Fruit fly (Drosophila melanogaster) whole organism, embryonic: Measurements from ENCODE around the gene Atx-1.

Experiments used
- Atf-2 ChIP-seq: fragments of 200-800 bp; sonication (Bioruptor generic); optimal IDR thresholded peaks from 2 replicates; lab custom pipeline; 2016; ENCODE audit warnings: missing biosample characterization, missing genetic modification characterization
- Awh ChIP-seq: fragments of 200-800 bp; sonication (Bioruptor generic); IDR thresholded peaks from 2 replicates; pipeline ENCODE4, ENCODE4 v1.3.6; 2022; ENCODE audit warnings: missing biosample characterization, missing genetic modification characterization
- BEAF-32 ChIP-seq: fragments of 200-800 bp; sonication (Bioruptor generic); optimal IDR thresholded peaks from 3 replicates; lab custom pipeline; 2017; ENCODE audit warnings: missing biosample characterization, missing genetic modification characterization, mild to moderate bottlenecking, moderate library complexity, missing genetic modification reagents
- CG10267 ChIP-seq: fragments of 200-800 bp; sonication (Bioruptor generic); optimal IDR thresholded peaks from 2 replicates; lab custom pipeline; 2018; ENCODE audit warnings: missing biosample characterization, mild to moderate bottlenecking, missing genetic modification characterization, moderate library complexity
- CG11398 ChIP-seq: fragments of 200-800 bp; sonication (Bioruptor generic); optimal IDR thresholded peaks from 2 replicates; lab custom pipeline; 2016; ENCODE audit warnings: missing biosample characterization, missing genetic modification characterization
- CG1233 ChIP-seq: fragments of 200-800 bp; sonication (Bioruptor generic); optimal IDR thresholded peaks from 4 replicates; lab custom pipeline; 2018; ENCODE audit warnings: missing biosample characterization, mild to moderate bottlenecking, missing genetic modification characterization
- CG14050 ChIP-seq: fragments of 200-800 bp; sonication (Bioruptor generic); IDR thresholded peaks from 3 replicates; pipeline ENCODE4 v1.3.6; 2022; ENCODE audit warnings: missing biosample characterization, missing genetic modification characterization
- CG17912 ChIP-seq: fragments of 200-800 bp; sonication (Bioruptor generic); optimal IDR thresholded peaks from 2 replicates; lab custom pipeline; 2018; ENCODE audit warnings: missing biosample characterization, mild to moderate bottlenecking, missing genetic modification characterization
- CG3847 ChIP-seq: fragments of 200-800 bp; sonication (Bioruptor generic); IDR thresholded peaks from 2 replicates; pipeline ENCODE4 v1.3.6; 2022; ENCODE audit warnings: missing biosample characterization, missing genetic modification characterization
- CG4617 ChIP-seq: fragments of 200-800 bp; sonication (Bioruptor generic); optimal IDR thresholded peaks from 3 replicates; lab custom pipeline; 2016; ENCODE audit warnings: missing biosample characterization, missing genetic modification characterization, borderline replicate concordance
- CG6765 ChIP-seq: fragments of 200-800 bp; sonication (Bioruptor generic); optimal IDR thresholded peaks from 3 replicates; lab custom pipeline; 2017; ENCODE audit warnings: missing biosample characterization, mild to moderate bottlenecking, missing genetic modification characterization
- CG7745 ChIP-seq: fragments of 200-800 bp; sonication (Bioruptor generic); optimal IDR thresholded peaks from 2 replicates; lab custom pipeline; 2018; ENCODE audit warnings: missing biosample characterization, mild to moderate bottlenecking, missing genetic modification characterization, moderate library complexity
- CG8944 ChIP-seq: fragments of 200-800 bp; sonication (Bioruptor generic); optimal IDR thresholded peaks from 3 replicates; lab custom pipeline; 2016; ENCODE audit warnings: missing biosample characterization, missing genetic modification characterization
- CG9609 ChIP-seq: fragments of 200-800 bp; sonication (Bioruptor generic); optimal IDR thresholded peaks from 3 replicates; lab custom pipeline; 2016; ENCODE audit warnings: missing biosample characterization, missing genetic modification characterization
- Dad ChIP-seq: fragments of 200-800 bp; sonication (Bioruptor generic); optimal IDR thresholded peaks from 3 replicates; lab custom pipeline; 2016; ENCODE audit warnings: missing biosample characterization, missing genetic modification characterization
- Doc3 ChIP-seq: fragments of 200-800 bp; sonication (Bioruptor generic); IDR thresholded peaks from 3 replicates; pipeline ENCODE4 v1.3.6; 2022; ENCODE audit warnings: missing biosample characterization, missing genetic modification characterization; ENCODE audit not compliant: partially characterized antibody
- Gsc ChIP-seq: fragments of 200-800 bp; sonication (Bioruptor generic); IDR thresholded peaks from 2 replicates; pipeline ENCODE4 v1.3.6; 2022; ENCODE audit warnings: missing biosample characterization, missing genetic modification characterization
- Gug ChIP-seq: fragments of 200-800 bp; sonication (Bioruptor generic); IDR thresholded peaks from 4 replicates; pipeline ENCODE4 v1.3.6; 2022; ENCODE audit warnings: missing biosample characterization, missing genetic modification characterization
- HLH54F ChIP-seq: fragments of 200-800 bp; sonication (Bioruptor generic); optimal IDR thresholded peaks from 3 replicates; lab custom pipeline; 2016; ENCODE audit warnings: missing biosample characterization, missing genetic modification characterization
- Hr51 ChIP-seq, 2 experiments: fragments of 200-800 bp; sonication (Bioruptor generic); optimal IDR thresholded peaks; 2 replicates in 1 of 2; 3 replicates in 1 of 2; lab custom pipeline; 2016 to 2018; ENCODE audit warnings: missing biosample characterization in 2 of 2, missing genetic modification characterization in 2 of 2, mild to moderate bottlenecking in 1 of 2, moderate library complexity in 1 of 2
- Mes4 ChIP-seq: fragments of 200-800 bp; sonication (Bioruptor generic); optimal IDR thresholded peaks from 2 replicates; lab custom pipeline; 2016; ENCODE audit warnings: missing biosample characterization, missing genetic modification characterization
- Nf-YA ChIP-seq: fragments of 200-800 bp; sonication (Bioruptor generic); IDR thresholded peaks from 2 replicates; pipeline ENCODE4 v1.3.6; 2022; ENCODE audit warnings: missing biosample characterization, missing genetic modification characterization
- Nf-YB ChIP-seq: fragments of 200-800 bp; sonication (Bioruptor generic); optimal IDR thresholded peaks from 3 replicates; lab custom pipeline; 2019; ENCODE audit warnings: missing biosample characterization, mild to moderate bottlenecking, missing genetic modification characterization, moderate library complexity
- NfI ChIP-seq: fragments of 200-800 bp; sonication (Bioruptor generic); optimal IDR thresholded peaks from 3 replicates; lab custom pipeline; 2018; ENCODE audit warnings: missing biosample characterization, mild to moderate bottlenecking, missing genetic modification characterization, moderate library complexity
- Oli ChIP-seq: fragments of 200-800 bp; sonication (Bioruptor generic); optimal IDR thresholded peaks from 2 replicates; lab custom pipeline; 2018; ENCODE audit warnings: missing biosample characterization, mild to moderate bottlenecking, missing genetic modification characterization, moderate library complexity
- Ptx1 ChIP-seq: fragments of 200-800 bp; sonication (Bioruptor generic); IDR thresholded peaks from 2 replicates; pipeline ENCODE4 v1.3.6; 2022; ENCODE audit warnings: missing biosample characterization, missing genetic modification characterization
- Rfx ChIP-seq: fragments of 200-800 bp; sonication (Bioruptor generic); IDR thresholded peaks from 2 replicates; pipeline ENCODE4 v1.3.6; 2022; ENCODE audit warnings: missing biosample characterization, missing genetic modification characterization
- Side ChIP-seq: fragments of 200-800 bp; sonication (Bioruptor generic); optimal IDR thresholded peaks from 2 replicates; lab custom pipeline; 2016; ENCODE audit warnings: missing biosample characterization, missing genetic modification characterization
- Sox102F ChIP-seq: fragments of 200-800 bp; sonication (Bioruptor generic); optimal IDR thresholded peaks from 2 replicates; lab custom pipeline; 2018; ENCODE audit warnings: missing biosample characterization, mild to moderate bottlenecking, missing genetic modification characterization, moderate library complexity
- aop ChIP-seq: fragments of 200-800 bp; sonication (Bioruptor generic); IDR thresholded peaks from 2 replicates; pipeline ENCODE4 v1.3.6; 2022; ENCODE audit warnings: missing biosample characterization, missing genetic modification characterization
- bab2 ChIP-seq: fragments of 200-800 bp; sonication (Bioruptor generic); optimal IDR thresholded peaks from 2 replicates; lab custom pipeline; 2016; ENCODE audit warnings: missing biosample characterization, missing genetic modification characterization
- cad ChIP-seq: fragments of >200 bp; optimal IDR thresholded peaks from 2 replicates; lab custom pipeline; 2017; ENCODE audit warnings: missing biosample characterization, missing genetic modification characterization
- chm ChIP-seq: fragments of 200-800 bp; sonication (Bioruptor generic); IDR thresholded peaks from 2 replicates; pipeline ENCODE4 v1.3.6; 2022; ENCODE audit warnings: missing biosample characterization, missing genetic modification characterization
- cwo ChIP-seq: fragments of 200-800 bp; sonication (Bioruptor generic); optimal IDR thresholded peaks from 3 replicates; lab custom pipeline; 2017; ENCODE audit warnings: missing biosample characterization, missing genetic modification characterization, mild to moderate bottlenecking, moderate library complexity, missing genetic modification reagents
- dimm ChIP-seq: fragments of 200-800 bp; sonication (Bioruptor generic); IDR thresholded peaks from 2 replicates; pipeline ENCODE4 v1.3.6; 2022; ENCODE audit warnings: missing biosample characterization, missing genetic modification characterization
- gce ChIP-seq: fragments of 200-800 bp; sonication (Bioruptor generic); IDR thresholded peaks from 3 replicates; pipeline ENCODE4 v1.3.6; 2022; ENCODE audit warnings: missing biosample characterization, missing genetic modification characterization
- gcm ChIP-seq: fragments of 200-800 bp; sonication (Bioruptor generic); optimal IDR thresholded peaks from 2 replicates; lab custom pipeline; 2019; ENCODE audit warnings: missing biosample characterization, mild to moderate bottlenecking, missing genetic modification characterization, moderate library complexity
- her ChIP-seq: fragments of 200-800 bp; sonication (Bioruptor generic); optimal IDR thresholded peaks from 2 replicates; lab custom pipeline; 2016; ENCODE audit warnings: missing biosample characterization, missing genetic modification characterization
- hkb ChIP-seq, 2 experiments: fragments of 200-800 bp in 1 of 2; fragments of >200 bp in 1 of 2; sonication (Bioruptor generic) in 1 of 2; IDR thresholded peaks in 1 of 2; optimal IDR thresholded peaks in 1 of 2; 2 replicates each; pipeline versions ENCODE4 v1.3.6 to Lab custom; 2017 to 2022; ENCODE audit warnings: missing biosample characterization in 1 of 2, missing genetic modification characterization in 1 of 2
- hth ChIP-seq: fragments of >200 bp; optimal IDR thresholded peaks from 2 replicates; lab custom pipeline; 2017; ENCODE audit warnings: inconsistent platforms
- jing ChIP-seq: fragments of 200-800 bp; sonication (Bioruptor generic); optimal IDR thresholded peaks from 2 replicates; lab custom pipeline; 2018; ENCODE audit warnings: missing biosample characterization, mild to moderate bottlenecking, missing genetic modification characterization
- ken ChIP-seq: fragments of 200-800 bp; sonication (Bioruptor generic); IDR thresholded peaks from 3 replicates; pipeline ENCODE4 v1.3.6; 2022; ENCODE audit warnings: missing biosample characterization, missing genetic modification characterization
- luna ChIP-seq: fragments of 200-800 bp; sonication (Bioruptor generic); optimal IDR thresholded peaks from 2 replicates; lab custom pipeline; 2016; ENCODE audit warnings: missing biosample characterization, missing genetic modification characterization
- mirr ChIP-seq: fragments of 200-800 bp; sonication (Bioruptor generic); optimal IDR thresholded peaks from 3 replicates; lab custom pipeline; 2018; ENCODE audit warnings: missing biosample characterization, mild to moderate bottlenecking, missing genetic modification characterization
- odd ChIP-seq: fragments of 200-800 bp; sonication (Bioruptor generic); optimal IDR thresholded peaks from 2 replicates; lab custom pipeline; 2017; ENCODE audit warnings: missing biosample characterization, mild to moderate bottlenecking, missing genetic modification characterization
- ro ChIP-seq: fragments of 200-800 bp; sonication (Bioruptor generic); IDR thresholded peaks from 2 replicates; pipeline ENCODE4 v1.3.6; 2022; ENCODE audit warnings: missing biosample characterization, missing genetic modification characterization
- scrt ChIP-seq: fragments of 200-800 bp; sonication (Bioruptor generic); optimal IDR thresholded peaks from 2 replicates; lab custom pipeline; 2018; ENCODE audit warnings: missing biosample characterization, mild to moderate bottlenecking, missing genetic modification characterization, moderate library complexity
- slou ChIP-seq: fragments of 200-800 bp; sonication (Bioruptor generic); optimal IDR thresholded peaks from 3 replicates; lab custom pipeline; 2016; ENCODE audit warnings: missing biosample characterization, missing genetic modification characterization
- so ChIP-seq: fragments of 200-800 bp; sonication (Bioruptor generic); IDR thresholded peaks from 3 replicates; pipeline ENCODE4 v1.3.6; 2022; ENCODE audit warnings: missing biosample characterization, missing genetic modification characterization
- tll ChIP-seq, 2 experiments: fragments of 200-800 bp in 1 of 2; fragments of >200 bp in 1 of 2; sonication (Bioruptor generic) in 1 of 2; optimal IDR thresholded peaks; 2 replicates each; lab custom pipeline; 2017 to 2019; ENCODE audit warnings: missing biosample characterization in 2 of 2, missing genetic modification characterization in 2 of 2, mild to moderate bottlenecking in 1 of 2, moderate library complexity in 1 of 2
- yki ChIP-seq: fragments of >200 bp; optimal IDR thresholded peaks from 3 replicates; lab custom pipeline; 2018
- z ChIP-seq: fragments of 200-800 bp; sonication (Bioruptor generic); IDR thresholded peaks from 3 replicates; pipeline ENCODE4 v1.3.6; 2022; ENCODE audit warnings: missing biosample characterization, missing genetic modification characterization

Gene Atx-1

DNA sequence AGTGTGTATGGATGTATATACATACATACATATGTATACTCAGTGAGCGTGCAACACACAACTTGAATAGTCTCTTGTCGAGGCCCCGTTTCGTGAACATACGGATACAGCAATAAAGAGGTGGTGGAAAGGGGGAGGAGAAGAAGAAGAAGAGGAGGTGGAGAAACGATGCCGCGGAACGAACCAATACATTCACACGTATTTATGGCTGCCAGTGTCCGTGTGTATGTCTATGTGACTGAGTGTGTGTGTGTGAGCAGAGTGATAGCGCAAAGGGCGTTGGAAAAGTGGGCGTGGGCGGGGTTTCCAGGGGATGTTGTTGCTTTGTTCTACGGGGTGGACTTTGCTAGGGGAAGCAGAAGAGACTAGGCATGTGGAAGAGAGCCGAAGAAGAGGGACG is 30.4 kb downstream of the Atx-1 start (continued):
- TF ChIP-seq Doc3: no peak
- TF ChIP-seq CG11398: no peak
- no peak for TF ChIP-seq CG9609 (GFP tag; lab: Kevin White, UChicago)
- TF ChIP-seq CG3847: no peak
- TF ChIP-seq gce (GFP tag; lab: Robert Waterston, UW): no peak; the same call in 2 of the 3 replicates
- TF ChIP-seq aop (GFP tag; lab: Robert Waterston, UW): no peak
- no peak for TF ChIP-seq CG6765 (GFP tag; lab: Kevin White, UChicago)
- TF ChIP-seq chm (GFP tag; lab: Robert Waterston, UW): peak; percentile 77; the same call in 1 of the 2 replicates
- TF ChIP-seq CG14050 (GFP tag; lab: Robert Waterston, UW): no peak
- TF ChIP-seq Gug (GFP tag; lab: Robert Waterston, UW): no peak
- no peak for TF ChIP-seq so (GFP tag; lab: Robert Waterston, UW)
- TF ChIP-seq NfI (GFP tag; lab: Kevin White, UChicago): no peak
- TF ChIP-seq Oli: no peak
- TF ChIP-seq Ptx1: no peak
- TF ChIP-seq ro: no peak
- no peak for TF ChIP-seq Gsc (GFP tag; lab: Robert Waterston, UW)
- TF ChIP-seq Rfx (GFP tag; lab: Robert Waterston, UW): 0 out of 2 replicates have a peak, but pooled peaks have one; percentile 25
- TF ChIP-seq Atf-2 (GFP tag; lab: Kevin White, UChicago): no peak
- TF ChIP-seq bab2: no peak
- TF ChIP-seq CG4617 (GFP tag; lab: Kevin White, UChicago): no peak
- TF ChIP-seq scrt (GFP tag; lab: Kevin White, UChicago): no peak
- TF ChIP-seq Nf-YA: no peak
- no peak for TF ChIP-seq BEAF-32 (GFP tag; lab: Kevin White, UChicago)
- no peak for TF ChIP-seq Awh
- no peak for TF ChIP-seq HLH54F
- no peak for TF ChIP-seq Mes4 (GFP tag; lab: Kevin White, UChicago)
- TF ChIP-seq Hr51 (GFP tag; optimal IDR thresholded peaks at IDR 0.05; lab: Kevin White, UChicago): no peak
- no peak for TF ChIP-seq hkb (optimal IDR thresholded peaks at IDR 0.05; lab: Kevin White, UChicago)
- TF ChIP-seq hkb (GFP tag; IDR thresholded peaks at IDR 0.05; lab: Robert Waterston, UW): peak; percentile 39; the same call in 1 of the 2 replicates
- TF ChIP-seq CG17912: no peak
- TF ChIP-seq ken (GFP tag; lab: Robert Waterston, UW): no peak
- TF ChIP-seq CG7745 (tag; lab: Kevin White, UChicago): no peak
- TF ChIP-seq tll (GFP tag; optimal IDR thresholded peaks at IDR 0.05; lab: Kevin White, UChicago): no peak
- TF ChIP-seq Nf-YB: no peak
- TF ChIP-seq hth (lab: Kevin White, UChicago): no peak
- TF ChIP-seq her (GFP tag; lab: Kevin White, UChicago): no peak
- TF ChIP-seq slou (GFP tag; lab: Kevin White, UChicago): no peak
- no peak for TF ChIP-seq yki (lab: Kevin White, UChicago)
- no peak for TF ChIP-seq cwo (GFP tag; lab: Kevin White, UChicago)
- peak; percentile 78 for TF ChIP-seq mirr (GFP tag; lab: Kevin White, UChicago)
- no peak for TF ChIP-seq gcm (GFP tag; lab: Kevin White, UChicago)
- no peak for TF ChIP-seq odd (GFP tag; lab: Kevin White, UChicago)
- peak; percentile 82 for TF ChIP-seq cad (GFP tag; lab: Kevin White, UChicago)
- no peak for TF ChIP-seq luna (GFP tag; lab: Kevin White, UChicago)
- peak; percentile 100 for TF ChIP-seq CG1233 (GFP tag; lab: Kevin White, UChicago)
- TF ChIP-seq Side (GFP tag; lab: Kevin White, UChicago): no peak
- TF ChIP-seq dimm (GFP tag; lab: Robert Waterston, UW): no peak
- TF ChIP-seq CG8944 (GFP tag; lab: Kevin White, UChicago): no peak
- TF ChIP-seq z (GFP tag; lab: Robert Waterston, UW): no peak
- TF ChIP-seq CG10267 (tag; lab: Kevin White, UChicago): no peak
- TF ChIP-seq Dad (GFP tag; lab: Kevin White, UChicago): no peak
- TF ChIP-seq jing (GFP tag; lab: Kevin White, UChicago): no peak
- no peak for TF ChIP-seq Sox102F (GFP tag; lab: Kevin White, UChicago)
